Worm (Caenorhabditis elegans): ENCODE measurements around the gene str-256.
A peak's percentile ranks its signal among the peaks of the same experiment; 100 is the strongest.

Gene str-256

DNA sequence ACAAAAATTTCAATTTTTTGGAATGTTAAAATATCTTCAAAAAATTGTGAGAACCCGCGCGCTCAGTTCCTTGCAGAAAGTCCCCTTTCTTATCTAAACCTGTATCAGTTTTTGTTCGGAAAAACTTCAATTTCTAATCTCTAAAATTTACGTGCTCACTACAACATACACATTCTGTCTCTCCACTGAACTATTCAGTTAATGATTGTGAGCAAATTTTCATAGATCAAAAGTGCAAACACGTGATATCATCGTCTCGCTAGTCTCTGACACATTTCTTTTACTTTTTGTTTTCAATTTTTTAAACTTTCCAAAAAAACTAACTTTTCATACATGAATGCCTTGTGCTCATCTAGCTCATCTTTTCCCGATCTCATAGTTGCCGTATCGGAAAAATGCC is 41.7 kb downstream of the str-256 start, which contains the start of gene nhr-203:
Gene nhr-203 (plus strand): TSS at position 332 of the 400 bp plus-strand sequence.
- TF ChIP-seq ceh-18 (tag; optimal IDR thresholded peaks at IDR 0.05) (no peak), elt-2 (tag; optimal IDR thresholded peaks at IDR 0.05) (peak; percentile 26)

DNA sequence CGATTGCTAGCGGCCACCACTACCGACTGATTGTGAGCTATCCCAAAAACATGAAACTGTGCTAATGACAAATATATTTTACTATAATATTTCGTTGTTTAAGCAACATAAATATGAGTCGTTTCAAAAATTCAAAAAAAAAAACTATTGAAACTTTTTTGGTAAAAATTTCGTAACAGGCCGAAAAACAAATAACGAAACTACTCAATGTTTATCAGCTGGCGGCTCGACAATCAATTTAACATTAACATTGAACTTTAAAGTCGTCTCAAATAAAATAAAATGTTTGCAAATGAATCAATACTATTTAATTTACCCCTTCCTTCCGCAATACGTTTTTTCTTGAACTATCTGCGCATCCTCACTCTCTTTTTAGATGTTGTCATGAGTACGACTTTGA is 43.3 kb downstream of the str-256 start:
- TF ChIP-seq ceh-14 (tag; optimal IDR thresholded peaks at IDR 0.05) (no peak), ceh-22 (tag; optimal IDR thresholded peaks at IDR 0.05) (no peak), fkh-10 (GFP tag; optimal IDR thresholded peaks at IDR 0.05) (no peak), eyg-1 (tag; optimal IDR thresholded peaks at IDR 0.05) (no peak), sox-2 (GFP tag; IDR thresholded peaks at IDR 0.05) (no peak), ceh-9 (tag; optimal IDR thresholded peaks at IDR 0.05) (no peak), dmd-4 (tag; optimal IDR thresholded peaks at IDR 0.05; ENCODE audit: borderline replicate concordance) (no peak), ceh-30 (tag; optimal IDR thresholded peaks at IDR 0.05) (no peak), unc-42 (tag; optimal IDR thresholded peaks at IDR 0.05) (no peak), C08G9.2 (tag; optimal IDR thresholded peaks at IDR 0.05) (no peak), ceh-31 (tag; optimal IDR thresholded peaks at IDR 0.05) (no peak), hlh-6 (tag; optimal IDR thresholded peaks at IDR 0.05) (no peak), ceh-34 (tag; optimal IDR thresholded peaks at IDR 0.05) (no peak), sdc-2 (tag; optimal IDR thresholded peaks at IDR 0.05) (no peak), hlh-8 (tag; optimal IDR thresholded peaks at IDR 0.05) (no peak), ets-4 (tag; optimal IDR thresholded peaks at IDR 0.05) (no peak), hlh-30 (tag; optimal IDR thresholded peaks at IDR 0.05; ENCODE audit: insufficient read depth) (no peak), ceh-24 (tag; optimal IDR thresholded peaks at IDR 0.05) (no peak)

DNA sequence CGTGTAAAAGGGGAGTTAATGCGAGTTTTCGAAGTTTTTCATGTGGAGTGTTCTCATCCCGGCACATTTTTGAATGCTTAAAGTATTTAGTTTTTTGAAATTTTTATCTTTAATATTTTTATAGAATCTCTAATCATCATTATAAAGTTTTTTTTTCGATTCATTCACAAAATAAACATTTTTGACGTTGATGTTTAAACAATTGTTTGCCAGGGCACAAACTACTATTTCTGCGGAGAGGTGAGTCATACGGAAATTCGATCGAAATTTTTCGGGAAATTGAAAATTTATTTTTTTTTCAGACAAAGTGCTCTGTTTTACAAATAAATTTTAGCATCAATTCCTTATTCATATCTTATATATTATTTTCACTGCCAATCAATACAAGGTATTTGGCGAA is 47.6 kb downstream of the str-256 start, which contains the start of gene nhr-98:
Gene nhr-98 (plus strand): TSS at position 301 of the 400 bp plus-strand sequence.
- no peak for TF ChIP-seq pax-1 (tag; optimal IDR thresholded peaks at IDR 0.05)
- TF ChIP-seq syd-9 (tag; optimal IDR thresholded peaks at IDR 0.05): no peak
- no peak for TF ChIP-seq pag-3 (tag; optimal IDR thresholded peaks at IDR 0.05; ENCODE audit: borderline replicate concordance)
- TF ChIP-seq elt-4 (tag; optimal IDR thresholded peaks at IDR 0.05): no peak
- no peak for TF ChIP-seq fax-1 (tag; optimal IDR thresholded peaks at IDR 0.05)
- TF ChIP-seq ceh-24 (tag; optimal IDR thresholded peaks at IDR 0.05): no peak
- TF ChIP-seq ceh-2 (tag; optimal IDR thresholded peaks at IDR 0.05): no peak
- TF ChIP-seq ref-2 (tag; optimal IDR thresholded peaks at IDR 0.05): no peak
- TF ChIP-seq C08G9.2 (tag; optimal IDR thresholded peaks at IDR 0.05): no peak
- no peak for TF ChIP-seq tbx-7 (tag; optimal IDR thresholded peaks at IDR 0.05)
- no peak for TF ChIP-seq ztf-16 (tag; optimal IDR thresholded peaks at IDR 0.05)
- TF ChIP-seq che-1 (tag; optimal IDR thresholded peaks at IDR 0.05): no peak

DNA sequence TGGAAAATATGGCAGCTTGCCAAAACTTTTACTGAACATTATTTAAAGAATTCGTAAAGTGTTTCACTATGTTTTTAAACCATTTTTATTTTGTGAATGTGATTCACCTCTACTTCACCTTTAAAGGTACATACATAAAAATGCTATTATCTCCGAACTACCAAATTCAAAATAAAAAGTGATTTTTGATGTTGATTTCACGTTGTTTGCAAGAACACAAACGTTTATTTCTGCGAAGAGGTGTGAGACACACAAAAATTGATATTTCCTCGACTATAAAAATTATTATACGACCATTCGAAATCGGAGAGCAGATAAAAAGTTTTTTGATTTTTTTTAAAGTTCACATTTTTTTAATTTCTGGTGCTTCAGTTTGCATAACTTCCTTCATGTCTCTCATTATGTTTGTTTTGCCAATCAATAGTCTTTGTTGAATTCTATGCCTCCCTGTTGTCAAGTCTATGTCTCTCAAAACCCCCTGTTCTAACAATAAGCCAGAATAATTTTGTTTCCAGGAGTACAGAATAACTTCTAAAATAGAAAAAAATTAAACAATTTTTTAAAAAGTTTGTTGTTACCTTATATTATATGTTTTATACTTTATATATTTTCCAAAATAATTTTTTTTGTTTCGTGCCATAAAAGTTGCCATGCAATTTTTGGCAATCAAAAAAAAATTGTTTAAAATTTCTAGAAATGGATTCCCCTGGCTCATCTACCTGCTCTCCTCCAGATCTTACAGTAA is 50.2 kb downstream of the str-256 start, which contains the start of gene nhr-123:
Gene nhr-123 (plus strand): TSS at position 695 of the 745 bp plus-strand sequence.
- TF ChIP-seq F13H6.1 (tag; optimal IDR thresholded peaks at IDR 0.05) (no peak), pha-2 (tag; optimal IDR thresholded peaks at IDR 0.05) (no peak), ceh-2 (tag; optimal IDR thresholded peaks at IDR 0.05) (no peak), Y22D7AL.16 (tag; optimal IDR thresholded peaks at IDR 0.05) (no peak), pax-1 (tag; optimal IDR thresholded peaks at IDR 0.05) (no peak), sox-4 (tag; optimal IDR thresholded peaks at IDR 0.05) (no peak), gmeb-2 (tag; optimal IDR thresholded peaks at IDR 0.05) (no peak), ttx-3 (tag; optimal IDR thresholded peaks at IDR 0.05) (no peak), lin-11 (tag; optimal IDR thresholded peaks at IDR 0.05) (no peak), mec-3 (tag; optimal IDR thresholded peaks at IDR 0.05; ENCODE audit: borderline replicate concordance) (no peak)
